Fruit fly (Drosophila melanogaster): ENCODE results near the gene CG10182.

DNA sequence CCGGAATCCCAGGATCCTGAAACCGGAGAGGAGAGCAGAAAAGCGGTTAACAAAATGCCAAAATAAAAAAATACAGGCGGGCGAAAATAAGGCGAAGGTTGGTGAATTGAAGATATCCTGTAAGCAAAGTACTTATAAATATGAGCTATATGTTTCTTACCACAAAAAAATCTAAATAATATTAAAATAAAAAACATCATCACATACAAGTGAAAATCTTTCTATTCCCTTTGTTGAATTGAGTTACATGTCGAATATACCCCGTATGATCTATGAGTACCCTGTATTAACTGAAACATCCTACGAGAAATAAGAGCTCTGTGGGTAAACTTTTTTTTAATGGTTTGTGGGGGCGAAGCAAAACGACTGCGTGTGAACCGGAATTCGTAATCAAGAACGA, 22.5 kb upstream of the CG10182 start:
- TF ChIP-seq psq (optimal IDR thresholded peaks at IDR 0.05) (no peak), Myc (optimal IDR thresholded peaks at IDR 0.05) (no peak), insv (optimal IDR thresholded peaks at IDR 0.05) (no peak), Sin3A (optimal IDR thresholded peaks at IDR 0.05) (no peak), ttk (optimal IDR thresholded peaks at IDR 0.05) (no peak), h (optimal IDR thresholded peaks at IDR 0.05) (no peak)

All from Kc167 (cell line).